ENCODE assay signal across 5 fruit fly cellular contexts in the genomic region with DNA sequence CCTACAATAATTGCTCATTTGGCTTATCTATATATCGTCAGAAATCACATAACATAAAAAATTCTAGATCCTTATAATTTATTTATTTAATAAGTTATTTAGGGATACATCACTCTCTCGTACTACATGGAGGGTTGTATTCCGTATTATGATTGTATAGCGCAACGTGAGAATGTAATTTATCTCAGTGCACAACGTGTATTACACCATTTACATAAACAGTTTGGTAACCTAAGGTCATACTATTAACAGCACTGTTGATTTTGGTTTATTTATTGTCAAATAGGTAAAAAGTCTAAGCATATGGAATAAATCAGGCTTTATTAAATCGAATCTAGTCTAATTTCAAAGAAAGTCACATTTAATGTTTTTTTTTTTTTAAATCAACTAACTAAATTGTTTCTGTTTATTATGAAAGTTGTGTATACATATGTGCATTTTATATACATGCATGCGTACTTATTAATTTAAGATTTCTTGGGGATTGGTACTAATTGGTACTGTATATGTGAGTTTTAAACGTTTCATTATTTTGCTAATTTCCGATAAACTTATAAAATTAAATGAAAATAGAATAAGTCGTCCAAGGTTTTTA.
A peak's percentile ranks its signal among the peaks of the same experiment; 100 is the strongest.
TF ChIP-seq lines count a peak whose summit lies in the region.

Gene Rnf11 (plus strand): TSS at position 252 of the 595 bp plus-strand sequence.

- no peak for TF ChIP-seq CTCF in whole organism, embryonic (GFP tag; optimal IDR thresholded peaks at IDR 0.05; lab: Kevin White, UChicago)

TF ChIP-seq in whole organism, adult, 20 proteins besides CTCF, POLR2A, EP300 and RAD21:
- peak; percentile 39 for TF ChIP-seq CG1620 (GFP tag; optimal IDR thresholded peaks at IDR 0.05; lab: Kevin White, UChicago)
- peak; percentile 11 for TF ChIP-seq Mnt (GFP tag; optimal IDR thresholded peaks at IDR 0.05; lab: Kevin White, UChicago)
- TF ChIP-seq CG7045 (GFP tag; optimal IDR thresholded peaks at IDR 0.05; lab: Kevin White, UChicago), result peak; percentile 12
- no peak for TF ChIP-seq CG7101 (tag; optimal IDR thresholded peaks at IDR 0.05; lab: Kevin White, UChicago)

TF ChIP-seq in whole organism, embryonic, 481 proteins besides CTCF, POLR2A, EP300 and RAD21 (continues in another document):
- TF ChIP-seq danr (GFP tag; IDR thresholded peaks at IDR 0.05; lab: Robert Waterston, UW), result no peak
- TF ChIP-seq chm (GFP tag; IDR thresholded peaks at IDR 0.05; lab: Robert Waterston, UW), result no peak
- no peak for TF ChIP-seq CG10366 (GFP tag; IDR thresholded peaks at IDR 0.05; lab: Robert Waterston, UW)
- no peak for TF ChIP-seq CG11504 (tag; optimal IDR thresholded peaks at IDR 0.05; lab: Kevin White, UChicago)
- peak; percentile 79 for TF ChIP-seq sens (GFP tag; lab: Kevin White, UChicago)
- TF ChIP-seq Blimp-1 (GFP tag; optimal IDR thresholded peaks at IDR 0.05; lab: Kevin White, UChicago), result no peak
- no peak for TF ChIP-seq CG13775 (GFP tag; optimal IDR thresholded peaks at IDR 0.05; lab: Kevin White, UChicago)
- no peak for TF ChIP-seq CG10462 (GFP tag; optimal IDR thresholded peaks at IDR 0.05; lab: Kevin White, UChicago)
- peak; percentile 9 for TF ChIP-seq CG13894 (tag; optimal IDR thresholded peaks at IDR 0.05; lab: Kevin White, UChicago)
- TF ChIP-seq CG8290 (GFP tag; optimal IDR thresholded peaks at IDR 0.05; lab: Kevin White, UChicago), result peak; percentile 45
- peak in 1 of 2 experiments; percentile 66 for TF ChIP-seq CG8290 (tag; optimal IDR thresholded peaks at IDR 0.05; lab: Kevin White, UChicago)
- no peak for TF ChIP-seq slou (GFP tag; optimal IDR thresholded peaks at IDR 0.05; lab: Kevin White, UChicago)
- TF ChIP-seq lola (GFP tag; optimal IDR thresholded peaks at IDR 0.05; lab: Kevin White, UChicago), result peak in 1 of 3 experiments; percentile 65
- peak; percentile 50 for TF ChIP-seq CG14710 (tag; optimal IDR thresholded peaks at IDR 0.05; lab: Kevin White, UChicago)
- peak; percentile 12 for TF ChIP-seq HmgZ (tag; optimal IDR thresholded peaks at IDR 0.05; lab: Kevin White, UChicago)
- TF ChIP-seq mam (GFP tag; optimal IDR thresholded peaks at IDR 0.05; lab: Kevin White, UChicago), result peak; percentile 9
- TF ChIP-seq CG11398 (GFP tag; optimal IDR thresholded peaks at IDR 0.05; lab: Kevin White, UChicago), result no peak
- TF ChIP-seq CG11696 (GFP tag; IDR thresholded peaks at IDR 0.05; lab: Robert Waterston, UW), result no peak
- peak; percentile 81 for TF ChIP-seq CG11723 (GFP tag; optimal IDR thresholded peaks at IDR 0.05; lab: Kevin White, UChicago)
- no peak for TF ChIP-seq Antp (GFP tag; optimal IDR thresholded peaks at IDR 0.05; lab: Kevin White, UChicago)

TF ChIP-seq in whole organism, prepupa, 60 proteins besides CTCF, POLR2A, EP300 and RAD21:
- peak; percentile 33 for TF ChIP-seq CG31627 (GFP tag; optimal IDR thresholded peaks at IDR 0.05; lab: Kevin White, UChicago)
- peak; percentile 21 for TF ChIP-seq CG3032 (tag; optimal IDR thresholded peaks at IDR 0.05; lab: Kevin White, UChicago)
- TF ChIP-seq Ets21C (GFP tag; optimal IDR thresholded peaks at IDR 0.05; lab: Kevin White, UChicago), result no peak
- TF ChIP-seq Smox (GFP tag; optimal IDR thresholded peaks at IDR 0.05; lab: Kevin White, UChicago), result no peak
- peak; percentile 43 for TF ChIP-seq Hr39 (GFP tag; optimal IDR thresholded peaks at IDR 0.05; lab: Kevin White, UChicago)
- peak; percentile 44 for TF ChIP-seq fkh (GFP tag; optimal IDR thresholded peaks at IDR 0.05; lab: Kevin White, UChicago)
- TF ChIP-seq Eip78C (GFP tag; lab: Kevin White, UChicago), result peak; percentile 43
- peak; percentile 15 for TF ChIP-seq CG10631 (GFP tag; optimal IDR thresholded peaks at IDR 0.05; lab: Kevin White, UChicago)
- peak; percentile 11 for TF ChIP-seq OdsH (GFP tag; optimal IDR thresholded peaks at IDR 0.05; lab: Kevin White, UChicago)
TF ChIP-seq in whole organism, prepupa: peak in this region for 7.

TF ChIP-seq in whole organism, pupa, 21 proteins besides CTCF, POLR2A, EP300 and RAD21:
- TF ChIP-seq CG9948 (tag; optimal IDR thresholded peaks at IDR 0.05; lab: Kevin White, UChicago), result peak; percentile 20
- TF ChIP-seq CG15710 (tag; optimal IDR thresholded peaks at IDR 0.05; lab: Kevin White, UChicago), result peak; percentile 27
- no peak for TF ChIP-seq fd96Ca (GFP tag; IDR thresholded peaks at IDR 0.05; lab: Robert Waterston, UW)
TF ChIP-seq in whole organism, pupa: peak in this region for 2.

TF ChIP-seq in whole organism, wandering third instar larva, 38 proteins besides CTCF, POLR2A, EP300 and RAD21:
- TF ChIP-seq Hr78 (GFP tag; optimal IDR thresholded peaks at IDR 0.05; lab: Kevin White, UChicago) (peak; percentile 90), Abd-B (GFP tag; optimal IDR thresholded peaks at IDR 0.05; lab: Kevin White, UChicago) (no peak), jim (GFP tag; optimal IDR thresholded peaks at IDR 0.05; lab: Kevin White, UChicago) (no peak), ey (GFP tag; optimal IDR thresholded peaks at IDR 0.05; lab: Kevin White, UChicago) (no peak), foxo (GFP tag; optimal IDR thresholded peaks at IDR 0.05; lab: Kevin White, UChicago) (no peak), Vsx2 (GFP tag; optimal IDR thresholded peaks at IDR 0.05; lab: Kevin White, UChicago; ENCODE audit: partially characterized antibody) (no peak), lola (GFP tag; optimal IDR thresholded peaks at IDR 0.05; lab: Kevin White, UChicago) (peak; percentile 28), tai (GFP tag; optimal IDR thresholded peaks at IDR 0.05; lab: Kevin White, UChicago) (no peak), Jra (GFP tag; optimal IDR thresholded peaks at IDR 0.05; lab: Kevin White, UChicago) (no peak), Hnf4 (GFP tag; optimal IDR thresholded peaks at IDR 0.05; lab: Kevin White, UChicago) (peak; percentile 26), sage (GFP tag; optimal IDR thresholded peaks at IDR 0.05; lab: Kevin White, UChicago) (no peak), Dfd (GFP tag; optimal IDR thresholded peaks at IDR 0.05; lab: Kevin White, UChicago) (no peak), CG9705 (GFP tag; optimal IDR thresholded peaks at IDR 0.05; lab: Kevin White, UChicago) (no peak), GATAd (GFP tag; optimal IDR thresholded peaks at IDR 0.05; lab: Kevin White, UChicago) (no peak), CG32264 (GFP tag; optimal IDR thresholded peaks at IDR 0.05; lab: Kevin White, UChicago) (no peak), N (GFP tag; optimal IDR thresholded peaks at IDR 0.05; lab: Kevin White, UChicago) (peak; percentile 99), brk (GFP tag; optimal IDR thresholded peaks at IDR 0.05; lab: Kevin White, UChicago) (no peak), dl (GFP tag; optimal IDR thresholded peaks at IDR 0.05; lab: Kevin White, UChicago; ENCODE audit: insufficient read depth in 1 of 2, partially characterized antibody in 2 of 2) (no peak), CrebA (GFP tag; optimal IDR thresholded peaks at IDR 0.05; lab: Kevin White, UChicago; ENCODE audit: borderline replicate concordance) (no peak), rgr (GFP tag; optimal IDR thresholded peaks at IDR 0.05; lab: Kevin White, UChicago) (peak; percentile 51), woc (GFP tag; optimal IDR thresholded peaks at IDR 0.05; lab: Kevin White, UChicago) (peak; percentile 41)
